Worm (Caenorhabditis elegans): Measurements from ENCODE around the gene spin-2.

ce11 chrIV:13082836-13083763 is 3.7 kb upstream of the spin-2 start:
- TF ChIP-seq ceh-16 (tag; optimal IDR thresholded peaks at IDR 0.05) (no peak), fkh-10 (GFP tag; optimal IDR thresholded peaks at IDR 0.05) (no peak), egl-27 (tag; optimal IDR thresholded peaks at IDR 0.05) (no peak), ZK546.5 (tag; optimal IDR thresholded peaks at IDR 0.05) (no peak), ztf-4 (tag; optimal IDR thresholded peaks at IDR 0.05) (peak; percentile 55), nhr-28 (tag; optimal IDR thresholded peaks at IDR 0.05) (no peak)

Data from whole organism, L3 larva.